Fruit fly (Drosophila melanogaster) whole organism, wandering third instar larva: ENCODE results near the gene CSN8.

ENCODE experiments used
- Abd-B ChIP-seq: fragments of >200 bp; optimal IDR thresholded peaks from 2 replicates; lab custom pipeline; 2017; ENCODE audit warnings: missing biosample characterization, missing genetic modification characterization
- CG32264 ChIP-seq: fragments of 200-800 bp; sonication (Bioruptor generic); optimal IDR thresholded peaks from 2 replicates; lab custom pipeline; 2016; ENCODE audit warnings: missing biosample characterization, missing genetic modification characterization
- CG9705 ChIP-seq: fragments of 200-800 bp; sonication (Bioruptor generic); optimal IDR thresholded peaks from 2 replicates; lab custom pipeline; 2018; ENCODE audit warnings: missing biosample characterization, mild to moderate bottlenecking, missing genetic modification characterization
- CrebA ChIP-seq: fragments of 200-800 bp; sonication (Bioruptor generic); optimal IDR thresholded peaks from 2 replicates; lab custom pipeline; 2016; ENCODE audit warnings: missing biosample characterization, mild to moderate bottlenecking, missing genetic modification characterization, borderline replicate concordance
- Dfd ChIP-seq: fragments of >200 bp; optimal IDR thresholded peaks from 2 replicates; lab custom pipeline; 2017; ENCODE audit warnings: missing biosample characterization, missing genetic modification characterization
- Dif ChIP-seq: fragments of 200-275, 200-300 bp; sonication (Bioruptor generic); optimal IDR thresholded peaks from 2 replicates; lab custom pipeline; 2018; ENCODE audit warnings: missing biosample characterization, missing genetic modification characterization; ENCODE audit not compliant: partially characterized antibody
- GATAd ChIP-seq: sonication (Bioruptor generic); optimal IDR thresholded peaks from 2 replicates; lab custom pipeline; 2016; ENCODE audit warnings: missing biosample characterization, missing genetic modification characterization
- HLH106 ChIP-seq: fragments of 200-800 bp; optimal IDR thresholded peaks from 3 replicates; lab custom pipeline; 2019; ENCODE audit warnings: missing biosample characterization, mild to moderate bottlenecking, missing genetic modification characterization, moderate library complexity
- Hnf4 ChIP-seq: fragments of 200-800 bp; sonication (Bioruptor generic); optimal IDR thresholded peaks from 2 replicates; lab custom pipeline; 2016; ENCODE audit warnings: missing biosample characterization, mild to moderate bottlenecking, missing genetic modification characterization
- Hr78 ChIP-seq: fragments of >200 bp; optimal IDR thresholded peaks from 2 replicates; lab custom pipeline; 2017; ENCODE audit warnings: missing biosample characterization, missing genetic modification characterization
- Hr83 ChIP-seq: fragments of 200-300 bp; sonication (Bioruptor generic); optimal IDR thresholded peaks from 2 replicates; lab custom pipeline; 2016; ENCODE audit warnings: missing biosample characterization, mild to moderate bottlenecking, missing genetic modification characterization, moderate library complexity; ENCODE audit not compliant: poor library complexity, severe bottlenecking
- Jra ChIP-seq: sonication (Bioruptor generic); optimal IDR thresholded peaks from 2 replicates; lab custom pipeline; 2016; ENCODE audit warnings: missing biosample characterization, missing genetic modification characterization
- Mio ChIP-seq: sonication (Bioruptor generic); optimal IDR thresholded peaks from 2 replicates; lab custom pipeline; 2016; ENCODE audit warnings: missing biosample characterization, missing genetic modification characterization
- Myc ChIP-seq: fragments of >200 bp; optimal IDR thresholded peaks from 2 replicates; lab custom pipeline; 2017
- N ChIP-seq: fragments of >200 bp; optimal IDR thresholded peaks from 2 replicates; lab custom pipeline; 2018; ENCODE audit warnings: missing biosample characterization, missing external identifiers, missing genetic modification characterization
- OdsH ChIP-seq: fragments of 200-800 bp; sonication (Bioruptor generic); optimal IDR thresholded peaks from 2 replicates; lab custom pipeline; 2016; ENCODE audit warnings: missing biosample characterization, mild to moderate bottlenecking, missing genetic modification characterization
- Rel ChIP-seq, 2 experiments: fragments of 200-800 bp; sonication (Bioruptor generic) in 1 of 2; optimal IDR thresholded peaks; 2 replicates in 1 of 2; 3 replicates in 1 of 2; lab custom pipeline; 2016 to 2019; ENCODE audit warnings: mild to moderate bottlenecking in 2 of 2, missing biosample characterization in 2 of 2, missing genetic modification characterization in 2 of 2, moderate library complexity in 1 of 2
- Sp1 ChIP-seq: fragments of 200-800 bp; sonication (Bioruptor generic); optimal IDR thresholded peaks from 3 replicates; lab custom pipeline; 2019; ENCODE audit warnings: missing biosample characterization, mild to moderate bottlenecking, missing genetic modification characterization, moderate library complexity
- Vsx2 ChIP-seq: fragments of 200-300, 225-300 bp; sonication (Bioruptor generic); optimal IDR thresholded peaks from 2 replicates; lab custom pipeline; 2018; ENCODE audit warnings: missing biosample characterization, missing genetic modification characterization; ENCODE audit not compliant: partially characterized antibody
- br ChIP-seq: fragments of 200-800 bp; sonication (Bioruptor generic); optimal IDR thresholded peaks from 2 replicates; lab custom pipeline; 2016; ENCODE audit warnings: missing biosample characterization, missing genetic modification characterization
- brk ChIP-seq: fragments of 200-800 bp; sonication (Bioruptor generic); optimal IDR thresholded peaks from 2 replicates; lab custom pipeline; 2016; ENCODE audit warnings: missing biosample characterization, mild to moderate bottlenecking, missing genetic modification characterization
- dl ChIP-seq, 2 experiments: fragments of 175-275, 200-275 bp in 1 of 2; fragments of 200-275 bp in 1 of 2; sonication (Bioruptor generic); optimal IDR thresholded peaks; lab custom pipeline; 2018; ENCODE audit warnings: mild to moderate bottlenecking in 2 of 2, missing biosample characterization in 2 of 2, missing genetic modification characterization in 2 of 2, moderate library complexity in 2 of 2; ENCODE audit not compliant: partially characterized antibody in 2 of 2, insufficient read depth in 1 of 2
- dmrt93B ChIP-seq: fragments of 200-800 bp; sonication (Bioruptor generic); optimal IDR thresholded peaks from 2 replicates; lab custom pipeline; 2018; ENCODE audit warnings: missing biosample characterization, mild to moderate bottlenecking, missing genetic modification characterization
- dsf ChIP-seq: sonication (Bioruptor generic); optimal IDR thresholded peaks from 2 replicates; lab custom pipeline; 2016; ENCODE audit warnings: missing biosample characterization, missing genetic modification characterization, borderline replicate concordance
- ey ChIP-seq: fragments of 200-800 bp; sonication (Bioruptor generic); optimal IDR thresholded peaks from 2 replicates; lab custom pipeline; 2016; ENCODE audit warnings: missing biosample characterization, missing genetic modification characterization
- foxo ChIP-seq, 2 experiments: fragments of 200-800 bp; sonication (Bioruptor generic); optimal IDR thresholded peaks; 2 replicates in 1 of 2; 3 replicates in 1 of 2; lab custom pipeline; 2016 to 2017; ENCODE audit warnings: missing biosample characterization in 2 of 2, missing genetic modification characterization in 2 of 2
- fru ChIP-seq: fragments of 200-800 bp; sonication (Bioruptor generic); optimal IDR thresholded peaks from 3 replicates; lab custom pipeline; 2016; ENCODE audit warnings: missing biosample characterization, mild to moderate bottlenecking, missing genetic modification characterization
- h ChIP-seq: fragments of 200-800 bp; sonication (Bioruptor generic); optimal IDR thresholded peaks from 3 replicates; lab custom pipeline; 2016; ENCODE audit warnings: missing biosample characterization, mild to moderate bottlenecking, missing genetic modification characterization
- jim ChIP-seq: fragments of 175-275, 200-325 bp; sonication (Bioruptor generic); optimal IDR thresholded peaks from 2 replicates; lab custom pipeline; 2016; ENCODE audit warnings: missing biosample characterization, mild to moderate bottlenecking, missing genetic modification characterization
- lola ChIP-seq: fragments of >200 bp; optimal IDR thresholded peaks from 2 replicates; lab custom pipeline; 2017; ENCODE audit warnings: missing biosample characterization, missing genetic modification characterization
- pan ChIP-seq: fragments of >200 bp; optimal IDR thresholded peaks from 2 replicates; lab custom pipeline; 2017
- psq ChIP-seq: fragments of 200-800 bp; sonication (Bioruptor generic); optimal IDR thresholded peaks from 3 replicates; lab custom pipeline; 2017; ENCODE audit warnings: missing biosample characterization, mild to moderate bottlenecking, missing genetic modification characterization, moderate library complexity
- rgr ChIP-seq: fragments of 200-800 bp; sonication (Bioruptor generic); optimal IDR thresholded peaks from 3 replicates; lab custom pipeline; 2016; ENCODE audit warnings: missing biosample characterization, mild to moderate bottlenecking, missing genetic modification characterization
- sage ChIP-seq: fragments of 200-800 bp; sonication (Bioruptor generic); optimal IDR thresholded peaks from 2 replicates; lab custom pipeline; 2016; ENCODE audit warnings: missing biosample characterization, mild to moderate bottlenecking, missing genetic modification characterization
- sv ChIP-seq: fragments of 200-800 bp; sonication (Bioruptor generic); optimal IDR thresholded peaks from 3 replicates; lab custom pipeline; 2016; ENCODE audit warnings: missing biosample characterization, missing genetic modification characterization
- tai ChIP-seq: sonication (Bioruptor generic); optimal IDR thresholded peaks from 2 replicates; lab custom pipeline; 2016; ENCODE audit warnings: missing biosample characterization, missing genetic modification characterization
- usp ChIP-seq: fragments of >200 bp; optimal IDR thresholded peaks from 2 replicates; lab custom pipeline; 2017; ENCODE audit warnings: missing biosample characterization, missing genetic modification characterization
- woc ChIP-seq: sonication (Bioruptor generic); optimal IDR thresholded peaks from 2 replicates; lab custom pipeline; 2016; ENCODE audit warnings: missing biosample characterization, mild to moderate bottlenecking, missing genetic modification characterization

CSN8 gene

DNA sequence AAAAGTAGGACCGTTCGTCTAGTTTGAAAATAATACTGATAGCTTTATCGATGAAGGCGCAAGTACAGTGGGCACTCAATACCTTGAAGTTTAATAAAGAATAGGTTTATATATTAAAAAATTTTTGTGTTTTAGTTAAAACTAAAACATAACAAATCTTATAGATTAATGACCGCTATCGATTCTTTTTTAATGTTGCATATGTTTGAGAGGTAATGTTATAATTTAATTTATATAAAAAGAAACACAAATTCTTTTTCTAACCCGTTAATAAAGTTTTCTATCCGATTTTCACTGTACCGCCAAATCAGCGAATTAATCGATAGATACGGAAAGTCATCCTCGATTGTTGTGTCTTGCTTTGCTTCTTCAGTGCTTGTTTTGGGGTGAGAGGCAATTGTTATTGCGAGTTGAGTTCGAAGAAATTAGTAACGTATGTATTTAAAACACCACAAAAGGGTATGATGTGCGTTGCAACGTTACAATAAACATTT lies 19.5 kb downstream of the CSN8 start, which contains the start of the genes Dad1 and CG13384:
TSS of gene Dad1 (minus strand) at position 30 of the 494 bp plus-strand sequence.
TSS of gene CG13384 (plus strand) at position 348 of the 494 bp plus-strand sequence.
- peak; percentile 42 for TF ChIP-seq Mio (GFP tag; lab: Kevin White, UChicago)
- peak; percentile 90 for TF ChIP-seq dmrt93B (GFP tag; lab: Kevin White, UChicago)
- TF ChIP-seq Abd-B (GFP tag; lab: Kevin White, UChicago): no peak
- TF ChIP-seq Rel (GFP tag; optimal IDR thresholded peaks at IDR 0.05; lab: Kevin White, UChicago): peak; percentile 70
- TF ChIP-seq Rel (tag; optimal IDR thresholded peaks at IDR 0.05; lab: Kevin White, UChicago): peak; percentile 85
- TF ChIP-seq N (GFP tag; lab: Kevin White, UChicago): no peak
- TF ChIP-seq Myc (lab: Kevin White, UChicago): no peak
- TF ChIP-seq OdsH (GFP tag; lab: Kevin White, UChicago): peak; percentile 94
- peak; percentile 92 for TF ChIP-seq fru (GFP tag; lab: Kevin White, UChicago)
- TF ChIP-seq Dfd (GFP tag; lab: Kevin White, UChicago): no peak
- peak; percentile 82 for TF ChIP-seq dsf (GFP tag; lab: Kevin White, UChicago)
- TF ChIP-seq dl (GFP tag; optimal IDR thresholded peaks at IDR 0.05; lab: Kevin White, UChicago; ENCODE audit: insufficient read depth in 1 of 2, partially characterized antibody in 2 of 2): no peak
- TF ChIP-seq woc (GFP tag; lab: Kevin White, UChicago): peak; percentile 92
- peak; percentile 28 for TF ChIP-seq Hr83
- TF ChIP-seq sv (GFP tag; lab: Kevin White, UChicago): peak; percentile 88
- no peak for TF ChIP-seq usp (GFP tag; lab: Kevin White, UChicago)
- peak; percentile 93 for TF ChIP-seq rgr (GFP tag; lab: Kevin White, UChicago)
- TF ChIP-seq tai (GFP tag; lab: Kevin White, UChicago): peak; percentile 90
- peak; percentile 96 for TF ChIP-seq Sp1 (GFP tag; lab: Kevin White, UChicago)
- peak; percentile 83 for TF ChIP-seq sage (GFP tag; lab: Kevin White, UChicago)
- TF ChIP-seq jim (GFP tag; lab: Kevin White, UChicago): no peak
- TF ChIP-seq ey (GFP tag; lab: Kevin White, UChicago): peak; percentile 82
- TF ChIP-seq brk (GFP tag; lab: Kevin White, UChicago): peak; percentile 94
- peak; percentile 94 for TF ChIP-seq h (GFP tag; lab: Kevin White, UChicago)
- TF ChIP-seq Dif (GFP tag; lab: Kevin White, UChicago): no peak
- TF ChIP-seq CG32264 (GFP tag; lab: Kevin White, UChicago): peak; percentile 32
- peak in 1 of 2 experiments; percentile 95 for TF ChIP-seq foxo (GFP tag; optimal IDR thresholded peaks at IDR 0.05; lab: Kevin White, UChicago)
- no peak for TF ChIP-seq lola
- no peak for TF ChIP-seq Hr78
- no peak for TF ChIP-seq pan (lab: Kevin White, UChicago)
- TF ChIP-seq Jra (GFP tag; lab: Kevin White, UChicago): peak; percentile 84
- peak; percentile 90 for TF ChIP-seq CG9705
- peak; percentile 85 for TF ChIP-seq Hnf4
- TF ChIP-seq HLH106 (tag; lab: Kevin White, UChicago): peak; percentile 97
- no peak for TF ChIP-seq Vsx2 (GFP tag; lab: Kevin White, UChicago)
- peak; percentile 82 for TF ChIP-seq br
- TF ChIP-seq psq: peak; percentile 93
- TF ChIP-seq GATAd (GFP tag; lab: Kevin White, UChicago): peak; percentile 65
- no peak for TF ChIP-seq CrebA (GFP tag; lab: Kevin White, UChicago)

DNA sequence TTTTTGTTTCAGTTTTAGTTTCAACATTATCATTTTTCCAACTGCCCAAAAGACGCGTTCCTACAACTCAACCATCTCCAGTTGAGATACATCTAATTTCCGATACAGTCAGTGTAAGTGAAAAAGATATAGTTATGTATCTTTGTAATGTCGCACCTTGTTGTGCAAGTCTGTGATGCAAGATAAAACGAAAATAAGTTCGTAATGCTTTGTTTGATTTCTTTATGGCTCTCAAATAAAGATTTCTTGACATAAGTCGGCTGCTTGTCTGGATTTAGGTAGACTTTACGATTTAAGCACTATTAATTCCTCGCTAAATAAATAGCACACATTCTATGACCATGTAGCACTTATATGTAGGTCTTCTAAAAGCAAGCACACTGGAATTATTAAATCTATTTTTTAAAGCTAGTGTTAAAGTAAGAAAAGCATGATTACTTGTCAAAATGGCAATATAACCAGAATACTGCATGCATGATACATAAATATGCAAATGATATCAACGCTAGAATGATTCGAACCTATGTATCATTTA lies 20.4 kb downstream of the CSN8 start:
- TF ChIP-seq Hr78 (no peak), Vsx2 (GFP tag; lab: Kevin White, UChicago) (no peak), ey (GFP tag; lab: Kevin White, UChicago) (no peak), lola (no peak), GATAd (GFP tag; lab: Kevin White, UChicago) (no peak), dmrt93B (GFP tag; lab: Kevin White, UChicago) (no peak), pan (lab: Kevin White, UChicago) (no peak), Hr83 (no peak), psq (no peak), rgr (GFP tag; lab: Kevin White, UChicago) (no peak), Dif (GFP tag; lab: Kevin White, UChicago) (no peak), CG9705 (no peak), Rel (GFP tag; optimal IDR thresholded peaks at IDR 0.05; lab: Kevin White, UChicago) (no peak), Rel (tag; optimal IDR thresholded peaks at IDR 0.05; lab: Kevin White, UChicago) (no peak), usp (GFP tag; lab: Kevin White, UChicago) (no peak), HLH106 (tag; lab: Kevin White, UChicago) (no peak), jim (GFP tag; lab: Kevin White, UChicago) (no peak)
- TF ChIP-seq, all 38 proteins: peak for 0
